Worm (Caenorhabditis elegans): ENCODE data around the gene tost-1.

ce11 chrIII:4920221-4920620 is 42.1 kb upstream of the tost-1 start, which contains the start of gene ula-1:
- TF ChIP-seq elt-2 (tag; optimal IDR thresholded peaks at IDR 0.05) (no peak), nhr-232 (tag; optimal IDR thresholded peaks at IDR 0.05) (no peak)

Measured in whole organism, late embryonic.